Worm (Caenorhabditis elegans): Measurements from ENCODE around the gene F42G8.8.

- TF ChIP-seq ref-1 (GFP tag; conservative IDR thresholded peaks at IDR 0.05) (no peak), cog-1 (tag; optimal IDR thresholded peaks at IDR 0.05) (no peak), ztf-29 (GFP tag; IDR thresholded peaks at IDR 0.05) (no peak), T22C8.4 (GFP tag; IDR thresholded peaks at IDR 0.05) (no peak), ztf-23 (GFP tag; IDR thresholded peaks at IDR 0.05) (no peak), tab-1 (GFP tag; IDR thresholded peaks at IDR 0.05) (no peak), med-1 (GFP tag; optimal IDR thresholded peaks at IDR 0.05; ENCODE audit: insufficient read depth) (no peak), klf-2 (GFP tag; conservative IDR thresholded peaks at IDR 0.05) (no peak)
Measured at ce11 chrIV:8127430-8127829, 8.5 kb downstream of the F42G8.8 start.

Data from whole organism, midembryonic.